Fruit fly (Drosophila melanogaster): ENCODE data around the gene dnk.

The dnk gene

DNA sequence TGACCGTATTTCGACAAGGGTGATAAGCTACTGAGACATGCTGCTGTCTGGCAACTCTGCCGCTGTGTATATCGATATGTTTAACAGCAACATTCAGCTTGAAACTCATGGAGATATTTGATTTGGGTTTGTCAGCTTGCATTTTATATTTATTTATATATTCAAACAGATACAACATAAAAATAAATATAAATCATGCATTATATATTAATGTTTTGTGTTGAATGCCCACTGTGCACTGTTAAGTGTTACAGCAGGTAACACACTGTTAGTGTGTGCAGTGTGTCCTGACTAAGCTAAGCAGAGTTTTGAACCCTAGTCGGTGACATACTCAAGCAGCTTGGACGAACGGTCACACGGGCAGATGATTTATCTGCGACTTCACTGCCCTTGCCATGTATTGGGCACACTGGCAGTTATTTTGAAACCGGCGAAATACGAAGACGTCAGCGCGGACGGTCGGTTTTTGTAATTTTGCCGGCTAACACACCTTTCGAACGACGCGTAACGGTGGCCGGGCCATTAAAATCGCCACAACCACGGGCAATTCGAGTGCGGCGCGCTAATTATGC lies 2.9 kb downstream of the dnk start, which contains the start of the genes snRNP-U1-C and gukh (continued):
- TF ChIP-seq achi (GFP tag; optimal IDR thresholded peaks at IDR 0.05) (peak; percentile 76), Smox (GFP tag; optimal IDR thresholded peaks at IDR 0.05) (peak; percentile 78), Ets21C (GFP tag; optimal IDR thresholded peaks at IDR 0.05) (peak; percentile 46), CG31627 (GFP tag; optimal IDR thresholded peaks at IDR 0.05) (peak; percentile 66), CG6163 (GFP tag; IDR thresholded peaks at IDR 0.05) (peak; percentile 86), fd59A (GFP tag; optimal IDR thresholded peaks at IDR 0.05) (peak; percentile 41), vri (GFP tag; optimal IDR thresholded peaks at IDR 0.05) (peak; percentile 74), CG3919 (GFP tag; optimal IDR thresholded peaks at IDR 0.05) (peak; percentile 56), Eip93F (GFP tag; optimal IDR thresholded peaks at IDR 0.05) (peak; percentile 58), Hr4 (GFP tag; optimal IDR thresholded peaks at IDR 0.05) (peak; percentile 79), esn (GFP tag; optimal IDR thresholded peaks at IDR 0.05) (peak; percentile 75), CG11294 (GFP tag; IDR thresholded peaks at IDR 0.05) (peak; percentile 61; the same call in 1 of the 2 replicates), CG6808 (GFP tag; optimal IDR thresholded peaks at IDR 0.05) (no peak), CG9139 (GFP tag; optimal IDR thresholded peaks at IDR 0.05) (no peak), Eip75B (GFP tag; optimal IDR thresholded peaks at IDR 0.05) (peak; percentile 62), spab (GFP tag; optimal IDR thresholded peaks at IDR 0.05) (no peak), CG11762 (GFP tag; optimal IDR thresholded peaks at IDR 0.05; ENCODE audit: insufficient read depth) (peak; percentile 55), Hr38 (GFP tag; optimal IDR thresholded peaks at IDR 0.05) (no peak), cyc (GFP tag; optimal IDR thresholded peaks at IDR 0.05) (peak; percentile 44), topi (GFP tag; optimal IDR thresholded peaks at IDR 0.05) (peak; percentile 58), CG3032 (tag; optimal IDR thresholded peaks at IDR 0.05) (peak; percentile 68), CG6276 (GFP tag; optimal IDR thresholded peaks at IDR 0.05) (no peak), dac (GFP tag; optimal IDR thresholded peaks at IDR 0.05) (peak; percentile 42), eg (GFP tag; IDR thresholded peaks at IDR 0.05) (peak; percentile 90), CG6854 (GFP tag; optimal IDR thresholded peaks at IDR 0.05) (no peak), CG11902 (GFP tag; optimal IDR thresholded peaks at IDR 0.05) (peak; percentile 10)

DNA sequence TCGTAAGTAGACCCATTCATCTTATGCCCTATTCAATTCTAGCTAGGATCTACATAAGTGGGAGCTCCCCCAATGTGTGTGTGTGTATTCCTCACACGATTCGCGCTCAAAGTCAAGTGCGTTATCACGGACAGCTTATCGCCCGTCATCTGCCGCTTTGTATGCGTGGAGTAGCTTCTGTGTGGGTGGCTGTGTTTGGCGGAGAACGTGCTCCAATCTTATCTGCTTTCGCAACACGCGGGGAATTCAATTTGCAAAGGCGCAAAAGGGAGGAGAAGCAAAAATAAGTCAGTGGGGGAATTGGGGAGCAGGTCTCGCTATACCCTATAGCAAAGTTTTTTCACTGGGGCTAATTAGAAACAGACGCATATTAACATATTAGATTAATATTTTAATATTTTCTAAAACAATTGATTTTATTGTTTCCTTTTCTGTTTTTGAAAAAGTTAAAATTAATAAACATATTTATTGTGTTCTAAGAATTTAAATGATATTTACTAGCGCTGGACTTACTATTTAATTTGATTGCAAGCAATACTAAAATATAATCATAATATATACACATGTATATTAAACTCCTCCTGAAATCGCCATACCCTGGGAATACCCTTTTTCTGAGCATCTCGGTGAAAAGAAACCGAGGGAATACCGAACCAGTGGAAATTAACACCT lies 4.5 kb downstream of the dnk start:
- peak; percentile 80 for TF ChIP-seq topi (GFP tag; optimal IDR thresholded peaks at IDR 0.05)
- peak; percentile 78 for TF ChIP-seq CG8119 (GFP tag; IDR thresholded peaks at IDR 0.05)
- peak; percentile 85 for TF ChIP-seq OdsH (GFP tag; optimal IDR thresholded peaks at IDR 0.05)
- TF ChIP-seq Sox14 (GFP tag; optimal IDR thresholded peaks at IDR 0.05): peak; percentile 71
- peak; percentile 71 for TF ChIP-seq Hr4 (GFP tag; optimal IDR thresholded peaks at IDR 0.05)
- TF ChIP-seq CG11762 (GFP tag; optimal IDR thresholded peaks at IDR 0.05; ENCODE audit: insufficient read depth): peak; percentile 71
- TF ChIP-seq CG11294 (GFP tag; IDR thresholded peaks at IDR 0.05): peak; percentile 16; the same call in 1 of the 2 replicates
- TF ChIP-seq CG3919 (GFP tag; optimal IDR thresholded peaks at IDR 0.05): peak; percentile 87
- peak; percentile 84 for TF ChIP-seq cyc (GFP tag; optimal IDR thresholded peaks at IDR 0.05)
- peak; percentile 79 for TF ChIP-seq lz (GFP tag; optimal IDR thresholded peaks at IDR 0.05)
- TF ChIP-seq Sox102F (GFP tag; optimal IDR thresholded peaks at IDR 0.05): peak; percentile 73
- no peak for TF ChIP-seq dac (GFP tag; optimal IDR thresholded peaks at IDR 0.05)
- peak; percentile 79 for TF ChIP-seq CG8319 (GFP tag; optimal IDR thresholded peaks at IDR 0.05)
- TF ChIP-seq Ets96B (tag; optimal IDR thresholded peaks at IDR 0.05): peak; percentile 88
- peak; percentile 93 for TF ChIP-seq Eip78C (GFP tag)
- TF ChIP-seq fd59A (GFP tag; optimal IDR thresholded peaks at IDR 0.05): peak; percentile 74
- 0 out of 3 replicates have a peak, but pooled peaks have one; percentile 37 for TF ChIP-seq eg (GFP tag; IDR thresholded peaks at IDR 0.05)
- TF ChIP-seq CG4318 (GFP tag; optimal IDR thresholded peaks at IDR 0.05): peak; percentile 73
- TF ChIP-seq Eip75B (GFP tag; optimal IDR thresholded peaks at IDR 0.05): peak; percentile 58
- no peak for TF ChIP-seq Gug (GFP tag; IDR thresholded peaks at IDR 0.05)
- peak; percentile 93 for TF ChIP-seq esn (GFP tag; optimal IDR thresholded peaks at IDR 0.05)
- TF ChIP-seq svp (GFP tag): peak; percentile 87
- peak; percentile 64 for TF ChIP-seq spab (GFP tag; optimal IDR thresholded peaks at IDR 0.05)
- peak; percentile 60 for TF ChIP-seq Ets21C (GFP tag; optimal IDR thresholded peaks at IDR 0.05)
- peak; percentile 64 for TF ChIP-seq vri (GFP tag; optimal IDR thresholded peaks at IDR 0.05)
- peak; percentile 73 for TF ChIP-seq CG10669 (GFP tag; optimal IDR thresholded peaks at IDR 0.05)
- peak; percentile 18 for TF ChIP-seq fkh (GFP tag; optimal IDR thresholded peaks at IDR 0.05)
- peak; percentile 48 for TF ChIP-seq CG6854 (GFP tag; optimal IDR thresholded peaks at IDR 0.05)
- peak; percentile 89 for TF ChIP-seq acj6 (GFP tag; optimal IDR thresholded peaks at IDR 0.05)
- peak; percentile 88 for TF ChIP-seq Met (GFP tag; optimal IDR thresholded peaks at IDR 0.05)
- peak; percentile 86 for TF ChIP-seq CG32006 (GFP tag; optimal IDR thresholded peaks at IDR 0.05)
- peak; percentile 82 for TF ChIP-seq pdm3 (GFP tag; optimal IDR thresholded peaks at IDR 0.05)
- peak; percentile 72 for TF ChIP-seq CG3032 (tag; optimal IDR thresholded peaks at IDR 0.05)
- peak in 1 of 2 experiments; percentile 47 for TF ChIP-seq ss (GFP tag; optimal IDR thresholded peaks at IDR 0.05)
- TF ChIP-seq achi (GFP tag; optimal IDR thresholded peaks at IDR 0.05): peak; percentile 83
- peak; percentile 29 for TF ChIP-seq fd85E (GFP tag; optimal IDR thresholded peaks at IDR 0.05)
